Worm (Caenorhabditis elegans) whole organism, L3 larva: Measurements from ENCODE around the gene K08H2.5.

ENCODE experiments used
- R02D3.7 ChIP-seq: fragments of 150-350 bp; optimal IDR thresholded peaks from 2 replicates; lab custom pipeline; 2014; ENCODE audit warnings: missing biosample characterization, missing genetic modification characterization
- ceh-9 ChIP-seq: sonication (generic microtip); optimal IDR thresholded peaks from 2 replicates; lab custom pipeline; 2018; ENCODE audit warnings: missing biosample characterization, missing genetic modification characterization
- nhr-237 ChIP-seq: fragments of 150-350 bp; optimal IDR thresholded peaks from 2 replicates; lab custom pipeline; 2014; ENCODE audit warnings: missing biosample characterization, missing genetic modification characterization
- nhr-25 ChIP-seq: sonication (generic microtip); optimal IDR thresholded peaks from 2 replicates; lab custom pipeline; 2017; ENCODE audit warnings: missing biosample characterization, missing genetic modification characterization

DNA sequence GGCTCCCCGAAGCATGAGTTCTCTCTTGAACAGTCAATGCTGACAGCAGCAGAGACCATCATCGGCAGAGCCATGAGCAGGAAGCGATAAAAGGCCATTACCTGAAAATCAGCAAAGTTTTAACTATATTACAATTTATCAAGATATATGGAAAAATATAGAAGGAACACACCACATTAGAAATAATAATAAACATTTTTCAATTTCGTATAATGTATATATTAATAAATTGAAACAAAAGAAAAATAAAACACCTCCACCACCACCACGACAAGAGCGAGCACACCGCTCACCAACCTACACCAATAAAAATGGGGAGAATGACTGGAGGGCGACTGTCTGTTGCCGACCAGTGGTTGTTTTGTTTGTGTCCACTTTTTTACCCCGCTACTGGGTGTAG, 44.4 kb upstream of the K08H2.5 start, which contains the start of gene R04D3.2:
- TF ChIP-seq nhr-237: no peak
- no peak for TF ChIP-seq ceh-9 (tag; lab: Kevin White, UChicago)
- no peak for TF ChIP-seq R02D3.7 (tag; lab: Kevin White, UChicago)
- TF ChIP-seq nhr-25: no peak
